Fruit fly (Drosophila melanogaster) whole organism, embryonic: ENCODE results near the gene spn-F.
A peak's percentile ranks its signal among the peaks of the same experiment; 100 is the strongest.

ENCODE experiments used
- ATbp ChIP-seq: fragments of 200-800 bp; sonication (Bioruptor generic); optimal IDR thresholded peaks from 2 replicates; lab custom pipeline; 2017; ENCODE audit warnings: missing biosample characterization, mild to moderate bottlenecking, missing genetic modification characterization, missing genetic modification reagents
- BtbVII ChIP-seq: fragments of 200-800 bp; sonication (Bioruptor generic); optimal IDR thresholded peaks from 3 replicates; lab custom pipeline; 2017; ENCODE audit warnings: missing biosample characterization, mild to moderate bottlenecking, missing genetic modification characterization
- Bteb2 ChIP-seq: fragments of 200-800 bp; sonication (Bioruptor generic); optimal IDR thresholded peaks from 2 replicates; lab custom pipeline; 2016; ENCODE audit warnings: missing biosample characterization, missing genetic modification characterization
- CG10147 ChIP-seq: fragments of 200-800 bp; sonication (Bioruptor generic); optimal IDR thresholded peaks from 2 replicates; lab custom pipeline; 2019; ENCODE audit warnings: missing biosample characterization, mild to moderate bottlenecking, missing genetic modification characterization, moderate library complexity
- CG10209 ChIP-seq: fragments of 200-800 bp; sonication (Bioruptor generic); optimal IDR thresholded peaks from 3 replicates; lab custom pipeline; 2017; ENCODE audit warnings: missing biosample characterization, mild to moderate bottlenecking, missing genetic modification characterization, missing genetic modification reagents
- CG10267 ChIP-seq: fragments of 200-800 bp; sonication (Bioruptor generic); optimal IDR thresholded peaks from 2 replicates; lab custom pipeline; 2018; ENCODE audit warnings: missing biosample characterization, mild to moderate bottlenecking, missing genetic modification characterization, moderate library complexity
- CG10366 ChIP-seq: fragments of 200-800 bp; sonication (Bioruptor generic); IDR thresholded peaks from 2 replicates; pipeline ENCODE4 v1.3.6; 2022; ENCODE audit warnings: missing biosample characterization, missing genetic modification characterization
- CG10431 ChIP-seq: fragments of 200-800 bp; sonication (Bioruptor generic); optimal IDR thresholded peaks from 3 replicates; lab custom pipeline; 2018; ENCODE audit warnings: missing biosample characterization, mild to moderate bottlenecking, missing genetic modification characterization
- CG10565 ChIP-seq: fragments of 200-800 bp; sonication (Bioruptor generic); optimal IDR thresholded peaks from 3 replicates; lab custom pipeline; 2016; ENCODE audit warnings: missing biosample characterization, mild to moderate bottlenecking, missing genetic modification characterization
- CG11696 ChIP-seq: fragments of 200-800 bp; sonication (Bioruptor generic); IDR thresholded peaks from 2 replicates; pipeline ENCODE4 v1.3.6; 2022; ENCODE audit warnings: missing biosample characterization, missing genetic modification characterization
- CG15514 ChIP-seq: fragments of 200-800 bp; sonication (Bioruptor generic); optimal IDR thresholded peaks from 3 replicates; lab custom pipeline; 2017; ENCODE audit warnings: missing biosample characterization, missing genetic modification characterization, mild to moderate bottlenecking, moderate library complexity, missing genetic modification reagents
- CG17361 ChIP-seq: fragments of 200-800 bp; sonication (Bioruptor generic); IDR thresholded peaks from 3 replicates; pipeline ENCODE4 v1.3.6; 2022; ENCODE audit warnings: missing biosample characterization, missing genetic modification characterization
- CG17568 ChIP-seq: fragments of 200-800 bp; sonication (Bioruptor generic); optimal IDR thresholded peaks from 2 replicates; lab custom pipeline; 2018; ENCODE audit warnings: missing biosample characterization, mild to moderate bottlenecking, missing genetic modification characterization, moderate library complexity
- CG2120 ChIP-seq: fragments of 200-800 bp; sonication (Bioruptor generic); optimal IDR thresholded peaks from 3 replicates; lab custom pipeline; 2016; ENCODE audit warnings: missing biosample characterization, missing genetic modification characterization
- CG30020 ChIP-seq: fragments of 200-800 bp; optimal IDR thresholded peaks from 2 replicates; lab custom pipeline; 2019; ENCODE audit warnings: missing biosample characterization, mild to moderate bottlenecking, missing genetic modification characterization, moderate library complexity
- CG3065 ChIP-seq: fragments of 200-800 bp; sonication (Bioruptor generic); optimal IDR thresholded peaks from 2 replicates; lab custom pipeline; 2016; ENCODE audit warnings: missing biosample characterization, missing genetic modification characterization
- CG7556 ChIP-seq: fragments of 200-800 bp; sonication (Bioruptor generic); optimal IDR thresholded peaks from 2 replicates; lab custom pipeline; 2017; ENCODE audit warnings: missing biosample characterization, mild to moderate bottlenecking, missing genetic modification characterization
- CG7786 ChIP-seq: fragments of 200-800 bp; sonication (Bioruptor generic); optimal IDR thresholded peaks from 2 replicates; lab custom pipeline; 2016; ENCODE audit warnings: missing biosample characterization, missing genetic modification characterization
- CG7963 ChIP-seq: fragments of 200-800 bp; sonication (Bioruptor generic); IDR thresholded peaks from 3 replicates; pipeline ENCODE4 v1.3.6; 2022; ENCODE audit warnings: missing biosample characterization, missing genetic modification characterization; ENCODE audit not compliant: partially characterized antibody
- CG8089 ChIP-seq: fragments of 200-800 bp; sonication (Bioruptor generic); optimal IDR thresholded peaks from 3 replicates; lab custom pipeline; 2016; ENCODE audit warnings: missing biosample characterization, missing genetic modification characterization
- CG9727 ChIP-seq: fragments of 200-800 bp; sonication (Bioruptor generic); optimal IDR thresholded peaks from 3 replicates; lab custom pipeline; 2017; ENCODE audit warnings: missing biosample characterization, mild to moderate bottlenecking, missing genetic modification characterization
- CHES-1-like ChIP-seq: fragments of 200-800 bp; sonication (Bioruptor generic); optimal IDR thresholded peaks from 2 replicates; lab custom pipeline; 2016; ENCODE audit warnings: missing biosample characterization, missing genetic modification characterization
- Camta ChIP-seq: fragments of 200-800 bp; sonication (Bioruptor generic); optimal IDR thresholded peaks from 2 replicates; lab custom pipeline; 2016; ENCODE audit warnings: missing biosample characterization, missing genetic modification characterization
- Deaf1 ChIP-seq: fragments of 200-800 bp; optimal IDR thresholded peaks from 3 replicates; lab custom pipeline; 2019; ENCODE audit warnings: missing biosample characterization, mild to moderate bottlenecking, missing genetic modification characterization, moderate library complexity
- Doc2 ChIP-seq: fragments of 200-800 bp; sonication (Bioruptor generic); IDR thresholded peaks from 2 replicates; pipeline ENCODE4 v1.3.6; 2022; ENCODE audit warnings: missing biosample characterization, missing genetic modification characterization
- HLH3B ChIP-seq: fragments of 200-800 bp; sonication (Bioruptor generic); IDR thresholded peaks from 2 replicates; pipeline ENCODE4 v1.3.6; 2022; ENCODE audit warnings: missing biosample characterization, missing genetic modification characterization
- Hey ChIP-seq: fragments of 200-800 bp; sonication (Bioruptor generic); optimal IDR thresholded peaks from 3 replicates; lab custom pipeline; 2018; ENCODE audit warnings: missing biosample characterization, mild to moderate bottlenecking, missing genetic modification characterization
- Ptx1 ChIP-seq: fragments of 200-800 bp; sonication (Bioruptor generic); IDR thresholded peaks from 2 replicates; pipeline ENCODE4 v1.3.6; 2022; ENCODE audit warnings: missing biosample characterization, missing genetic modification characterization
- Sin3A ChIP-seq: fragments of >200 bp; optimal IDR thresholded peaks from 2 replicates; lab custom pipeline; 2018
- Sry-δ ChIP-seq: fragments of 200-800 bp; sonication (Bioruptor generic); optimal IDR thresholded peaks from 2 replicates; lab custom pipeline; 2016; ENCODE audit warnings: missing biosample characterization, missing genetic modification characterization
- al ChIP-seq: fragments of 200-800 bp; sonication (Bioruptor generic); IDR thresholded peaks from 2 replicates; pipeline ENCODE4 v1.3.6; 2022; ENCODE audit warnings: missing biosample characterization, missing genetic modification characterization
- ara ChIP-seq: fragments of 200-800 bp; sonication (Bioruptor generic); IDR thresholded peaks from 2 replicates; pipeline ENCODE4 v1.3.6; 2022; ENCODE audit warnings: missing biosample characterization, missing genetic modification characterization
- cas ChIP-seq: fragments of 200-800 bp; sonication (Bioruptor generic); IDR thresholded peaks from 2 replicates; pipeline ENCODE4 v1.3.6; 2022; ENCODE audit warnings: missing biosample characterization, missing genetic modification characterization
- chif ChIP-seq, 2 experiments: fragments of 200-800 bp; sonication (Bioruptor generic); optimal IDR thresholded peaks; 3 replicates each; lab custom pipeline; 2016; ENCODE audit warnings: missing biosample characterization in 2 of 2, missing genetic modification characterization in 2 of 2
- crp ChIP-seq, 2 experiments: fragments of 200-800 bp; sonication (Bioruptor generic); optimal IDR thresholded peaks; 2 replicates in 1 of 2; 3 replicates in 1 of 2; lab custom pipeline; 2017; ENCODE audit warnings: missing biosample characterization in 2 of 2, missing genetic modification characterization in 2 of 2, mild to moderate bottlenecking in 1 of 2, moderate library complexity in 1 of 2
- danr ChIP-seq: fragments of 200-800 bp; sonication (Bioruptor generic); IDR thresholded peaks from 2 replicates; pipeline ENCODE4 v1.3.6; 2022; ENCODE audit warnings: missing biosample characterization, missing genetic modification characterization
- ems ChIP-seq: fragments of 200-800 bp; sonication (Bioruptor generic); optimal IDR thresholded peaks from 3 replicates; lab custom pipeline; 2016; ENCODE audit warnings: missing biosample characterization, missing genetic modification characterization
- en ChIP-seq: fragments of 200-800 bp; sonication (Bioruptor generic); optimal IDR thresholded peaks from 2 replicates; lab custom pipeline; 2016; ENCODE audit warnings: missing biosample characterization, missing genetic modification characterization
- grau ChIP-seq: fragments of 200-800 bp; optimal IDR thresholded peaks from 3 replicates; lab custom pipeline; 2019; ENCODE audit warnings: missing biosample characterization, mild to moderate bottlenecking, missing genetic modification characterization, moderate library complexity
- h ChIP-seq: fragments of >200 bp; optimal IDR thresholded peaks from 2 replicates; lab custom pipeline; 2017
- klu ChIP-seq: fragments of 200-800 bp; sonication (Bioruptor generic); IDR thresholded peaks from 2 replicates; pipeline ENCODE4 v1.3.6; 2022; ENCODE audit warnings: missing biosample characterization, missing genetic modification characterization
- lov ChIP-seq, 2 experiments: fragments of 200-800 bp in 1 of 2; fragments of >200 bp in 1 of 2; sonication (Bioruptor generic) in 1 of 2; IDR thresholded peaks in 1 of 2; optimal IDR thresholded peaks in 1 of 2; 2 replicates in 1 of 2; 3 replicates in 1 of 2; pipeline versions ENCODE4 v1.3.6 to Lab custom; 2017 to 2022; ENCODE audit warnings: missing biosample characterization in 1 of 2, missing genetic modification characterization in 1 of 2
- pho ChIP-seq: fragments of 200-800 bp; sonication (Bioruptor generic); optimal IDR thresholded peaks from 2 replicates; lab custom pipeline; 2016; ENCODE audit warnings: missing biosample characterization, missing genetic modification characterization
- ro ChIP-seq: fragments of 200-800 bp; sonication (Bioruptor generic); IDR thresholded peaks from 2 replicates; pipeline ENCODE4 v1.3.6; 2022; ENCODE audit warnings: missing biosample characterization, missing genetic modification characterization
- unpg ChIP-seq: fragments of 200-800 bp; sonication (Bioruptor generic); optimal IDR thresholded peaks from 3 replicates; lab custom pipeline; 2018; ENCODE audit warnings: missing biosample characterization, mild to moderate bottlenecking, missing genetic modification characterization, moderate library complexity
- usp ChIP-seq: fragments of >200 bp; optimal IDR thresholded peaks from 2 replicates; lab custom pipeline; 2017; ENCODE audit warnings: missing biosample characterization, missing genetic modification characterization
- wor ChIP-seq: fragments of 200-800 bp; sonication (Bioruptor generic); IDR thresholded peaks from 2 replicates; pipeline ENCODE4 v1.3.6; 2022; ENCODE audit warnings: missing biosample characterization, missing genetic modification characterization

The spn-F gene

DNA sequence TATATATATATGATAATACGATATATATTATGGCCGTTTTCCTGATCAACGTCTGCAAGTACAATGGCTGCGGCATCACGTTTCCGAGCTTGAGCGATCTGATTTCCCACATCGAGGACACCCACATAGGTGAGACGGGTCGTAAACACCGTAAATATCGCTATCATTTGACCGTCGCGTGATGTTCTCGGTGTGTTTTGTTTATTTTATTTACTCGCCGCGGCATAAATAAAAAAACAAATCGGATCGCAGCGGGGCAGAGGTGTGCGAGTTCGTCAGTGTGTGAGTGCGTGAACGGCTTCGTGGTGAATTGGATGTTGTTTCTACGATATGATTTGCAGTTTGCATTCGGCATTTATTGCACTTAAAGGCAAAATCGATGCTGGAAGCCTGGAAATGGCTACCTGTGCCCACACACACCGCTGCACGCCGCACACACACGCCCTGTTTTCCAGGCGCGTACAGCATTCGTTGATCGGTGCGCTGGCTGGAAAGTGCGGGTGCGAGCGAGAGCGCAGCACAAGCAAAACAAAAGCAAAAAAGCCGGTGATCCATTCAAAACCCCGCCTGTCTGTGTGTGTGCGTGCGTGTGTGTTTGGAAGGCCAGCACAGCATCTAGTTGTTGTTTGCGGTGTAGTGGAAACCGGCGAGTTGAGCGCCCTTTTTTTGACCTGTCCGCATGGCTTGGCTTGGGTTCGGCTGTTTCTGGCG, 33.4 kb upstream of the spn-F start (continued):
- TF ChIP-seq chif (GFP tag; optimal IDR thresholded peaks at IDR 0.05; lab: Kevin White, UChicago) (no peak), ems (GFP tag; lab: Kevin White, UChicago) (no peak)

DNA sequence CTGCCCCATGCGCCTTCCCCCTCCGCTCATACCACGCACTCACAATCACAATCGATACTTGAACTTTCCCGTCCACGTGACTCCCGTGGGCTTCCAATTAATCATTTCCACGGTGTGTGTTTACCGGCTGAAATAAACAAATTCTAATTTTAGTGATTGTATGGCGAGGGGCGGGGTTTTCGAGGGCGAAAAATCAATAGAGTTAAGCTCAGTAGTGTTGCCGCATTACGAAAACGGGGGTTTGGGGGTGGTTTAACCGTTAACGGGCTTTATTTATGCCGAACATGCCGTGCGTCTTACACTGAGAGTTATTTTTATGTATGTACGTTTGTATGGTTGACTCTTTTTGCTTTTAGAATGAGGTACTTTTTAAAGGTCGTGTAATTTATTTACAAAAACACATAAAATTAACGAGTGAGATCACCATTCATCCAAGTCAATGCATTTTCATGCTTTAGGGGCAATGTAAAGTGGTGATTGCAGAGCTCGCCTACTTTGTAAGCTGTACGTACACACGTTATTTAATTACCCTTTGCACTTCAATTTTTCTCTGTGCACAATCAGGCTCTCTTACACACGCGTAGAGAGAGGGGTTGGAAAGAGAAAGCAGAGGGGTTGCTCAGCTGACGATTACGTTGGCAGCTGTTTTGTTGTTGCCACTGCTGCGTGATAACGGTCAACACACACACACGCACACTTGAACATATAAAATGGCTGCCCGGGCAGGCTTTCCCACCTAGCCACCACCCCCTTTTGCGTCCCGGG, 32.6 kb upstream of the spn-F start:
- TF ChIP-seq Camta: peak; percentile 86
- TF ChIP-seq pho: peak; percentile 84
- no peak for TF ChIP-seq Sin3A (lab: Kevin White, UChicago)
- no peak for TF ChIP-seq CG7963
- TF ChIP-seq Bteb2 (GFP tag; lab: Kevin White, UChicago): peak; percentile 74
- TF ChIP-seq CG7786: peak; percentile 89
- TF ChIP-seq CG10366 (GFP tag; lab: Robert Waterston, UW): no peak
- no peak for TF ChIP-seq Doc2 (GFP tag; lab: Robert Waterston, UW)
- TF ChIP-seq cas (GFP tag; lab: Robert Waterston, UW): no peak
- TF ChIP-seq klu (GFP tag; lab: Robert Waterston, UW): no peak
- no peak for TF ChIP-seq ara (GFP tag; lab: Robert Waterston, UW)
- TF ChIP-seq CG11696 (GFP tag; lab: Robert Waterston, UW): no peak
- TF ChIP-seq CG10431 (GFP tag; lab: Kevin White, UChicago): peak; percentile 57
- TF ChIP-seq CG10147 (GFP tag; lab: Kevin White, UChicago): peak; percentile 88
- peak; percentile 89 for TF ChIP-seq CG10209 (GFP tag; lab: Kevin White, UChicago)
- TF ChIP-seq ro (GFP tag; lab: Robert Waterston, UW): no peak
- peak; percentile 81 for TF ChIP-seq en
- peak; percentile 80 for TF ChIP-seq ATbp (GFP tag; lab: Kevin White, UChicago)
- peak; percentile 75 for TF ChIP-seq CG10267
- TF ChIP-seq crp (GFP tag; optimal IDR thresholded peaks at IDR 0.05; lab: Kevin White, UChicago): peak in 1 of 2 experiments; percentile 68
- TF ChIP-seq CG10565 (GFP tag; lab: Kevin White, UChicago): no peak
- TF ChIP-seq usp (GFP tag; lab: Kevin White, UChicago): no peak
- no peak for TF ChIP-seq CG17361 (GFP tag; lab: Robert Waterston, UW)
- TF ChIP-seq Sry-δ: peak; percentile 24
- TF ChIP-seq HLH3B (GFP tag; lab: Robert Waterston, UW): no peak
- peak; percentile 85 for TF ChIP-seq unpg (GFP tag; lab: Kevin White, UChicago)
- peak; percentile 90 for TF ChIP-seq CG9727 (GFP tag; lab: Kevin White, UChicago)
- no peak for TF ChIP-seq lov (optimal IDR thresholded peaks at IDR 0.05; lab: Kevin White, UChicago)
- no peak for TF ChIP-seq lov (GFP tag; IDR thresholded peaks at IDR 0.05; lab: Robert Waterston, UW)
- no peak for TF ChIP-seq wor (GFP tag; lab: Robert Waterston, UW)
- TF ChIP-seq CG30020 (tag; lab: Kevin White, UChicago): peak; percentile 62
- TF ChIP-seq grau (tag; lab: Kevin White, UChicago): peak; percentile 89
- no peak for TF ChIP-seq h (lab: Kevin White, UChicago)
- TF ChIP-seq CG2120: peak; percentile 92
- TF ChIP-seq CHES-1-like (GFP tag; lab: Kevin White, UChicago): peak; percentile 76
- TF ChIP-seq Deaf1 (tag; lab: Kevin White, UChicago): peak; percentile 47
- peak; percentile 75 for TF ChIP-seq CG8089
- peak; percentile 70 for TF ChIP-seq BtbVII (GFP tag; lab: Kevin White, UChicago)
- TF ChIP-seq CG17568 (GFP tag; lab: Kevin White, UChicago): peak; percentile 79
- TF ChIP-seq Ptx1: no peak
- peak; percentile 94 for TF ChIP-seq CG7556 (GFP tag; lab: Kevin White, UChicago)
- TF ChIP-seq CG15514 (GFP tag; lab: Kevin White, UChicago): peak; percentile 70
- no peak for TF ChIP-seq al (GFP tag; lab: Robert Waterston, UW)
- peak; percentile 71 for TF ChIP-seq CG3065 (GFP tag; lab: Kevin White, UChicago)
- TF ChIP-seq Hey (tag; lab: Kevin White, UChicago): no peak
- TF ChIP-seq danr: no peak
